Worm (Caenorhabditis elegans) whole organism, young adult: ENCODE measurements around the gene snpc-1.1.

Source experiments
- B0019.2 ChIP-seq: fragments of 200-800 bp; sonication (Bioruptor generic); conservative IDR thresholded peaks from 2 replicates; pipeline ENCODE4 v1.3.6; 2022; ENCODE audit warnings: missing genetic modification reagents, missing genetic modification characterization, missing compliant biosample characterization
- B0035.1 ChIP-seq: sonication (generic microtip); optimal IDR thresholded peaks from 2 replicates; lab custom pipeline; 2016; ENCODE audit warnings: missing genetic modification characterization, mild to moderate bottlenecking, missing compliant biosample characterization, missing genotype, missing genetic modification reagents
- B0261.1 ChIP-seq: sonication (generic microtip); optimal IDR thresholded peaks from 2 replicates; lab custom pipeline; 2016; ENCODE audit warnings: mild to moderate bottlenecking, missing genetic modification characterization, moderate library complexity, missing compliant biosample characterization
- F39B2.1 ChIP-seq: fragments of 200-800 bp; sonication (Bioruptor generic); IDR thresholded peaks from 2 replicates; pipeline ENCODE4 v1.3.6; 2022; ENCODE audit warnings: missing genetic modification reagents, missing genetic modification characterization, missing compliant biosample characterization
- F49E8.2 ChIP-seq: sonication (generic microtip); optimal IDR thresholded peaks from 3 replicates; lab custom pipeline; 2017; ENCODE audit warnings: missing genetic modification characterization, mild to moderate bottlenecking, missing compliant biosample characterization, antibody characterized with exemption, moderate library complexity; ENCODE audit not compliant: insufficient read depth
- K12H6.12 ChIP-seq: fragments of 200-800 bp; sonication (Bioruptor generic); optimal IDR thresholded peaks from 2 replicates; lab custom pipeline; 2018; ENCODE audit warnings: mild to moderate bottlenecking, missing genetic modification characterization, missing compliant biosample characterization
- Y53G8AR.9 ChIP-seq: fragments of 200-800 bp; sonication (Bioruptor generic); conservative IDR thresholded peaks from 2 replicates; pipeline ENCODE4 v1.3.6; 2022; ENCODE audit warnings: missing genetic modification reagents, missing genetic modification characterization, missing compliant biosample characterization
- ZK185.1 ChIP-seq: sonication (generic microtip); optimal IDR thresholded peaks from 2 replicates; lab custom pipeline; 2016; ENCODE audit warnings: mild to moderate bottlenecking, missing genetic modification characterization, missing compliant biosample characterization; ENCODE audit not compliant: poor library complexity, severe bottlenecking
- ama-1 ChIP-seq, 3 experiments: fragments of 150-350 bp in 1 of 3; sonication (generic microtip) in 2 of 3; optimal IDR thresholded peaks; 2 replicates each; lab custom pipeline; 2014 to 2018; ENCODE audit warnings: missing biosample characterization in 2 of 3, missing genetic modification characterization in 2 of 3, missing genetic modification reagents in 2 of 3
- attf-5 ChIP-seq: fragments of 200-800 bp; sonication (Bioruptor generic); optimal IDR thresholded peaks from 2 replicates; lab custom pipeline; 2018; ENCODE audit warnings: mild to moderate bottlenecking, missing genetic modification characterization, missing compliant biosample characterization
- attf-6 ChIP-seq: fragments of 200-800 bp; sonication (Bioruptor generic); IDR thresholded peaks from 2 replicates; pipeline ENCODE4 v1.3.6; 2022; ENCODE audit warnings: missing genetic modification reagents, missing genetic modification characterization, missing compliant biosample characterization
- bed-1 ChIP-seq: fragments of 200-800 bp; sonication (Bioruptor generic); IDR thresholded peaks from 2 replicates; pipeline ENCODE4 v1.3.6; 2022; ENCODE audit warnings: missing genetic modification reagents, missing genetic modification characterization, missing compliant biosample characterization
- bed-2 ChIP-seq: fragments of 200-800 bp; sonication (Bioruptor generic); IDR thresholded peaks from 2 replicates; pipeline ENCODE4 v1.3.6; 2022; ENCODE audit warnings: missing genetic modification reagents, missing genetic modification characterization, missing compliant biosample characterization
- ccch-3 ChIP-seq: fragments of 200-800 bp; sonication (Bioruptor generic); optimal IDR thresholded peaks from 2 replicates; lab custom pipeline; 2018; ENCODE audit warnings: mild to moderate bottlenecking, missing genetic modification characterization, missing compliant biosample characterization
- chd-7 ChIP-seq: sonication (generic microtip); optimal IDR thresholded peaks from 2 replicates; lab custom pipeline; 2016; ENCODE audit warnings: mild to moderate bottlenecking, missing genetic modification characterization, moderate library complexity, missing compliant biosample characterization
- dox-1 ChIP-seq: fragments of 200-800 bp; sonication (Bioruptor generic); IDR thresholded peaks from 2 replicates; pipeline ENCODE4 v1.3.6; 2022; ENCODE audit warnings: missing genetic modification reagents, missing genetic modification characterization, missing compliant biosample characterization
- efl-1 ChIP-seq: fragments of 150-350 bp; optimal IDR thresholded peaks from 2 replicates; lab custom pipeline; 2014; ENCODE audit warnings: missing biosample characterization, missing genetic modification reagents, missing genetic modification characterization
- egl-44 ChIP-seq: fragments of 200-800 bp; sonication (Bioruptor generic); IDR thresholded peaks from 2 replicates; pipeline ENCODE4 v1.3.6; 2022; ENCODE audit warnings: missing genetic modification reagents, missing genetic modification characterization, missing compliant biosample characterization
- egrh-3 ChIP-seq: fragments of 200-800 bp; sonication (Bioruptor generic); IDR thresholded peaks from 2 replicates; pipeline ENCODE4 v1.3.6; 2022; ENCODE audit warnings: missing genetic modification reagents, missing genetic modification characterization, missing compliant biosample characterization
- fkh-3 ChIP-seq: sonication (generic microtip); optimal IDR thresholded peaks from 2 replicates; lab custom pipeline; 2016; ENCODE audit warnings: mild to moderate bottlenecking, missing genetic modification characterization, missing compliant biosample characterization
- gei-17 ChIP-seq: fragments of 200-800 bp; sonication (Bioruptor generic); optimal IDR thresholded peaks from 2 replicates; lab custom pipeline; 2018; ENCODE audit warnings: mild to moderate bottlenecking, missing genetic modification characterization, missing compliant biosample characterization
- hlh-26 ChIP-seq: fragments of 200-800 bp; sonication (Bioruptor generic); conservative IDR thresholded peaks from 2 replicates; pipeline ENCODE4 v1.3.6; 2022; ENCODE audit warnings: missing genetic modification reagents, missing genetic modification characterization, missing compliant biosample characterization
- hsf-1 ChIP-seq: fragments of 200-800 bp; sonication (Bioruptor generic); IDR thresholded peaks from 2 replicates; pipeline ENCODE4 v1.3.6; 2022; ENCODE audit warnings: missing genetic modification reagents, missing genetic modification characterization, missing compliant biosample characterization
- lag-1 ChIP-seq: fragments of 200-800 bp; sonication (Bioruptor generic); IDR thresholded peaks from 2 replicates; pipeline ENCODE4 v1.3.6; 2022; ENCODE audit warnings: missing genetic modification reagents, missing genetic modification characterization, missing compliant biosample characterization
- lin-35 ChIP-seq, 3 experiments: fragments of 150-350 bp in 2 of 3; sonication (generic microtip) in 1 of 3; optimal IDR thresholded peaks; 2 replicates each; lab custom pipeline; 2014 to 2018; ENCODE audit warnings: missing biosample characterization in 3 of 3, missing genetic modification characterization in 3 of 3, missing genetic modification reagents in 3 of 3
- madf-10 ChIP-seq: sonication (generic microtip); optimal IDR thresholded peaks from 2 replicates; lab custom pipeline; 2016; ENCODE audit warnings: mild to moderate bottlenecking, missing genetic modification characterization, missing compliant biosample characterization
- mel-28 ChIP-seq: sonication (generic microtip); optimal IDR thresholded peaks from 2 replicates; lab custom pipeline; 2016; ENCODE audit warnings: borderline replicate concordance, mild to moderate bottlenecking, missing genetic modification characterization, missing compliant biosample characterization
- nfya-2 ChIP-seq: fragments of 200-800 bp; sonication (Bioruptor generic); IDR thresholded peaks from 2 replicates; pipeline ENCODE4 v1.3.6; 2022; ENCODE audit warnings: missing genetic modification reagents, missing genetic modification characterization, missing compliant biosample characterization
- nfyb-1 ChIP-seq: fragments of 200-800 bp; sonication (Bioruptor generic); IDR thresholded peaks from 2 replicates; pipeline ENCODE4 v1.3.6; 2022; ENCODE audit warnings: missing genetic modification reagents, missing genetic modification characterization, missing compliant biosample characterization
- nhr-120 ChIP-seq: fragments of 200-800 bp; sonication (Bioruptor generic); IDR thresholded peaks from 2 replicates; pipeline ENCODE4 v1.3.6; 2022; ENCODE audit warnings: missing genetic modification characterization, missing compliant biosample characterization
- nhr-179 ChIP-seq: sonication (generic microtip); optimal IDR thresholded peaks from 2 replicates; lab custom pipeline; 2016; ENCODE audit warnings: mild to moderate bottlenecking, missing genetic modification characterization, missing compliant biosample characterization
- nhr-27 ChIP-seq: fragments of 200-800 bp; sonication (Bioruptor generic); optimal IDR thresholded peaks from 2 replicates; lab custom pipeline; 2018; ENCODE audit warnings: mild to moderate bottlenecking, missing genetic modification characterization, moderate library complexity, missing compliant biosample characterization
- repo-1 ChIP-seq: sonication (generic microtip); optimal IDR thresholded peaks from 2 replicates; lab custom pipeline; 2017; ENCODE audit warnings: mild to moderate bottlenecking, missing genetic modification characterization, missing compliant biosample characterization
- snpc-1.1 ChIP-seq: sonication (generic microtip); optimal IDR thresholded peaks from 2 replicates; lab custom pipeline; 2017; ENCODE audit warnings: missing genetic modification characterization, mild to moderate bottlenecking, missing compliant biosample characterization, antibody characterized with exemption, moderate library complexity, missing genotype, missing genetic modification reagents; ENCODE audit not compliant: insufficient read depth
- snpc-1.3 ChIP-seq: sonication (generic microtip); optimal IDR thresholded peaks from 2 replicates; lab custom pipeline; 2017; ENCODE audit warnings: missing genetic modification characterization, mild to moderate bottlenecking, missing compliant biosample characterization, antibody characterized with exemption, moderate library complexity, missing genotype, missing genetic modification reagents; ENCODE audit not compliant: insufficient read depth
- unc-130 ChIP-seq: sonication (generic microtip); optimal IDR thresholded peaks from 2 replicates; lab custom pipeline; 2016; ENCODE audit warnings: missing genetic modification reagents, missing genetic modification characterization, missing compliant biosample characterization
- unc-62 ChIP-seq: fragments of 150-350 bp; optimal IDR thresholded peaks from 2 replicates; lab custom pipeline; 2014; ENCODE audit warnings: missing biosample characterization, missing genetic modification reagents, missing genetic modification characterization
- zfh-2 ChIP-seq: fragments of 200-800 bp; sonication (Bioruptor generic); conservative IDR thresholded peaks from 2 replicates; pipeline ENCODE4 v1.3.6; 2022; ENCODE audit warnings: missing genetic modification reagents, missing genetic modification characterization, missing compliant biosample characterization
- ztf-18 ChIP-seq: sonication (generic microtip); optimal IDR thresholded peaks from 2 replicates; lab custom pipeline; 2016; ENCODE audit warnings: missing genotype, mild to moderate bottlenecking, missing genetic modification characterization, missing compliant biosample characterization
- ztf-25 ChIP-seq: fragments of 200-800 bp; sonication (Bioruptor generic); IDR thresholded peaks from 2 replicates; pipeline ENCODE4 v1.3.6; 2022; ENCODE audit warnings: missing genetic modification reagents, missing genetic modification characterization, missing compliant biosample characterization
- ztf-26 ChIP-seq: sonication (generic microtip); optimal IDR thresholded peaks from 2 replicates; lab custom pipeline; 2017; ENCODE audit warnings: missing genetic modification characterization, missing compliant biosample characterization
- ztf-6 ChIP-seq: fragments of 200-800 bp; sonication (Bioruptor generic); IDR thresholded peaks from 2 replicates; pipeline ENCODE4 v1.3.6; 2022; ENCODE audit warnings: missing genetic modification reagents, missing genetic modification characterization, missing compliant biosample characterization

snpc-1.1 gene

DNA sequence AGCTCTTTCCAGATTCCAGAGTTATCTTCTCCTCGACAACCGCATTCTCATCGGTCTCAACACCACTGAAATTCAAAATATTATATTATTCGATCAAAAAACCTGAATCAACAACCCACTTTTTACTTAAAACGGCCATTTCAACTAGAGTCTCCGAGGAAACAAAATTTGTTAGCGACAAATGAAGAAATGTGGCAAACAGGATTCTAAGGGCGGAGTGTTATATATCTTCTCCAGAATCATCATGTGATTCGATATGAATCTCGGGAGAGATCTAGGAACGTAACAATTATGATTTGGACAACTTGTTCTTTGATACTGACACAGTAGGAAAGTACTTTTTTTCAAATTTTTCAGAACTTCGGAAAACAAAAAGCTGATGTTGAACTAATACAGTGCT is 4.9 kb downstream of the snpc-1.1 start:
- TF ChIP-seq hsf-1 (GFP tag; lab: Robert Waterston, UW) = 0 out of 2 replicates have a peak, but pooled peaks have one; percentile 9
- TF ChIP-seq gei-17 (GFP tag; lab: Kevin White, UChicago) = no peak

ce11 chrII:7773427-7773993 is 7.6 kb downstream of the snpc-1.1 start:
- TF ChIP-seq attf-6 (GFP tag; lab: Robert Waterston, UW) (no peak), repo-1 (tag; lab: Kevin White, UChicago) (peak; percentile 57), ama-1 (optimal IDR thresholded peaks at IDR 0.05; lab: Kevin White, UChicago) (peak; percentile 68), ama-1 (GFP tag; optimal IDR thresholded peaks at IDR 0.05; lab: Kevin White, UChicago) (no peak), mel-28 (tag; lab: Kevin White, UChicago) (no peak), bed-2 (GFP tag; lab: Robert Waterston, UW) (no peak), chd-7 (tag; lab: Kevin White, UChicago) (no peak), Y53G8AR.9 (GFP tag; lab: Robert Waterston, UW) (0 out of 2 replicates have a peak, but pooled peaks have one; percentile 27), ZK185.1 (peak; percentile 31), egl-44 (no peak), lin-35 (GFP tag; optimal IDR thresholded peaks at IDR 0.05; lab: Kevin White, UChicago) (peak in 1 of 3 experiments; percentile 16), B0261.1 (tag; lab: Kevin White, UChicago) (no peak)

DNA sequence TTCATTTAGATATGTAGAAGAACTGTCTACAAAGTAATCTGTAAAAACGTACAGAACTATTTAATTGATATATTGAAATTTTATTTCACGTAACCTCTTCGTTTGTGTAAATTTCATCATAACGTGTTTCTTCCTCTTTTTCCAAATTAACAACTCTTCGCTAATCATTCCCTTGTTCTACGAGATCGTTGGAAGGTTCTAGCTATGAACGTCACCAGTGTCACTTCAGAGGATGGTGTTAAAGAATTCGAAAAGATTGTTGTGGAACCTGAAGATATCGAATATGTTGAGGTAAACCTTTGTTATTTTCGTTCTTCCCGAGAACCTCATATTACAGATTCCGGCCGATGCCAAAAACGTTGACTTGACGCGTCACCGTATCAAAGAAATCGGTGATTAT is 8.7 kb downstream of the snpc-1.1 start, which contains the start of gene C06A8.6:
TSS of gene C06A8.6 (plus strand) at position 89 of the 400 bp plus-strand sequence.
- TF ChIP-seq ztf-18 (tag; lab: Kevin White, UChicago) = no peak
- TF ChIP-seq ztf-26 = no peak
- TF ChIP-seq efl-1 (GFP tag; lab: Kevin White, UChicago) = no peak
- TF ChIP-seq egrh-3 (GFP tag; lab: Robert Waterston, UW) = no peak
- TF ChIP-seq fkh-3 (tag; lab: Kevin White, UChicago) = no peak
- TF ChIP-seq hlh-26 = no peak
- TF ChIP-seq nhr-120 = no peak
- TF ChIP-seq unc-62 = no peak
- TF ChIP-seq hsf-1 (GFP tag; lab: Robert Waterston, UW) = no peak
- TF ChIP-seq lag-1 (GFP tag; lab: Robert Waterston, UW) = no peak
- TF ChIP-seq ccch-3 (GFP tag; lab: Kevin White, UChicago) = no peak
- no peak for TF ChIP-seq gei-17 (GFP tag; lab: Kevin White, UChicago)
- no peak for TF ChIP-seq ztf-25 (GFP tag; lab: Robert Waterston, UW)
- TF ChIP-seq Y53G8AR.9 (GFP tag; lab: Robert Waterston, UW) = no peak
- no peak for TF ChIP-seq nfya-2
- TF ChIP-seq F49E8.2 (tag; lab: Kevin White, UChicago) = no peak
- no peak for TF ChIP-seq F39B2.1 (GFP tag; lab: Robert Waterston, UW)
- TF ChIP-seq nfyb-1 (GFP tag; lab: Robert Waterston, UW) = no peak
- no peak for TF ChIP-seq attf-5 (GFP tag; lab: Kevin White, UChicago)
- no peak for TF ChIP-seq B0019.2

ce11 chrII:7771917-7772316 is 9.2 kb downstream of the snpc-1.1 start, which contains the start of gene C06A8.8:
C06A8.8 (minus strand) TSS chrII:7772017.
- TF ChIP-seq snpc-1.1 (tag; lab: Kevin White, UChicago) (no peak), nfya-2 (no peak), nhr-27 (no peak), B0035.1 (tag; lab: Kevin White, UChicago) (no peak), egl-44 (no peak), F49E8.2 (tag; lab: Kevin White, UChicago) (no peak), hsf-1 (GFP tag; lab: Robert Waterston, UW) (no peak), ztf-6 (GFP tag; lab: Robert Waterston, UW) (no peak), zfh-2 (no peak), nhr-179 (tag; lab: Kevin White, UChicago) (no peak), K12H6.12 (tag; lab: Kevin White, UChicago) (no peak), madf-10 (tag; lab: Kevin White, UChicago) (no peak), ztf-18 (tag; lab: Kevin White, UChicago) (no peak), dox-1 (GFP tag; lab: Robert Waterston, UW) (no peak), unc-130 (no peak), bed-1 (GFP tag; lab: Robert Waterston, UW) (no peak), snpc-1.3 (tag; lab: Kevin White, UChicago) (no peak)
